Fruit fly (Drosophila melanogaster) whole organism, embryonic: ENCODE data around the gene alphaTub84B.

Source experiments
- Atf3 ChIP-seq: fragments of 200-800 bp; sonication (Bioruptor generic); optimal IDR thresholded peaks from 3 replicates; lab custom pipeline; 2016; ENCODE audit warnings: missing biosample characterization, missing genetic modification characterization
- Atf6 ChIP-seq: fragments of 200-800 bp; sonication (Bioruptor generic); IDR thresholded peaks from 2 replicates; pipeline ENCODE4 v1.3.6; 2022; ENCODE audit warnings: missing biosample characterization, missing genetic modification characterization
- Bgb ChIP-seq: fragments of 200-800 bp; sonication (Bioruptor generic); IDR thresholded peaks from 2 replicates; pipeline ENCODE4 v1.3.6; 2022; ENCODE audit warnings: missing biosample characterization, missing genetic modification characterization; ENCODE audit not compliant: partially characterized antibody
- C15 ChIP-seq: fragments of 200-800 bp; sonication (Bioruptor generic); IDR thresholded peaks from 3 replicates; pipeline ENCODE4 v1.3.6; 2022; ENCODE audit warnings: missing biosample characterization, missing genetic modification characterization
- CG11085 ChIP-seq: fragments of 200-800 bp; sonication (Bioruptor generic); IDR thresholded peaks from 2 replicates; pipeline ENCODE4 v1.3.6; 2022; ENCODE audit warnings: missing biosample characterization, missing genetic modification characterization
- CG11456 ChIP-seq: fragments of 200-800 bp; sonication (Bioruptor generic); IDR thresholded peaks from 3 replicates; pipeline ENCODE4 v1.3.6; 2022; ENCODE audit warnings: missing biosample characterization, missing genetic modification characterization
- CG12769 ChIP-seq: fragments of 200-800 bp; sonication (Bioruptor generic); optimal IDR thresholded peaks from 2 replicates; lab custom pipeline; 2019; ENCODE audit warnings: missing biosample characterization, mild to moderate bottlenecking, missing genetic modification characterization, moderate library complexity
- CG13424 ChIP-seq: fragments of 200-800 bp; sonication (Bioruptor generic); optimal IDR thresholded peaks from 2 replicates; lab custom pipeline; 2019; ENCODE audit warnings: missing biosample characterization, mild to moderate bottlenecking, missing genetic modification characterization, moderate library complexity
- CG14014 ChIP-seq: fragments of 200-800 bp; sonication (Bioruptor generic); IDR thresholded peaks from 2 replicates; pipeline ENCODE4 v1.3.6; 2022; ENCODE audit warnings: missing biosample characterization, missing genetic modification characterization
- CG16779 ChIP-seq: fragments of 200-800 bp; sonication (Bioruptor generic); IDR thresholded peaks from 2 replicates; pipeline ENCODE4 v1.3.6; 2022; ENCODE audit warnings: missing biosample characterization, missing genetic modification characterization
- CG17186 ChIP-seq: fragments of 200-800 bp; sonication (Bioruptor generic); optimal IDR thresholded peaks from 3 replicates; lab custom pipeline; 2017; ENCODE audit warnings: missing biosample characterization, missing genetic modification reagents, missing genetic modification characterization
- CG18011 ChIP-seq: fragments of 200-800 bp; sonication (Bioruptor generic); optimal IDR thresholded peaks from 2 replicates; lab custom pipeline; 2017; ENCODE audit warnings: missing biosample characterization, missing genetic modification characterization, mild to moderate bottlenecking, moderate library complexity, missing genotype
- CG2120 ChIP-seq: fragments of 200-800 bp; sonication (Bioruptor generic); optimal IDR thresholded peaks from 3 replicates; lab custom pipeline; 2016; ENCODE audit warnings: missing biosample characterization, missing genetic modification characterization
- CG3163 ChIP-seq: fragments of 200-800 bp; sonication (Bioruptor generic); optimal IDR thresholded peaks from 3 replicates; lab custom pipeline; 2016; ENCODE audit warnings: missing biosample characterization, missing genetic modification characterization
- CG33557 ChIP-seq: fragments of 200-800 bp; sonication (Bioruptor generic); optimal IDR thresholded peaks from 2 replicates; lab custom pipeline; 2019; ENCODE audit warnings: missing biosample characterization, mild to moderate bottlenecking, missing genetic modification characterization, moderate library complexity
- CG34224 ChIP-seq: fragments of 200-800 bp; sonication (Bioruptor generic); IDR thresholded peaks from 3 replicates; pipeline ENCODE4 v1.3.6; 2022; ENCODE audit warnings: missing biosample characterization, missing genetic modification characterization; ENCODE audit not compliant: partially characterized antibody
- CG3726 ChIP-seq: fragments of 200-800 bp; sonication (Bioruptor generic); IDR thresholded peaks from 3 replicates; pipeline ENCODE4, ENCODE4 v1.3.6; 2022; ENCODE audit warnings: missing biosample characterization, missing genetic modification characterization
- CG3838 ChIP-seq: fragments of 200-800 bp; sonication (Bioruptor generic); optimal IDR thresholded peaks from 3 replicates; lab custom pipeline; 2016; ENCODE audit warnings: missing biosample characterization, missing genetic modification characterization
- CG4404 ChIP-seq: fragments of 200-800 bp; sonication (Bioruptor generic); IDR thresholded peaks from 2 replicates; pipeline ENCODE4 v1.3.6; 2022; ENCODE audit warnings: missing biosample characterization, missing genetic modification characterization
- CG6689 ChIP-seq: fragments of 200-800 bp; sonication (Bioruptor generic); IDR thresholded peaks from 2 replicates; pipeline ENCODE4 v1.3.6; 2022; ENCODE audit warnings: missing biosample characterization, missing genetic modification characterization
- CG8290 ChIP-seq, 3 experiments: fragments of 200-800 bp; sonication (Bioruptor generic); optimal IDR thresholded peaks; 2 replicates each; lab custom pipeline; 2016 to 2019; ENCODE audit warnings: missing biosample characterization in 3 of 3, missing genetic modification characterization in 3 of 3, mild to moderate bottlenecking in 2 of 3, moderate library complexity in 1 of 3
- CG9932 ChIP-seq: fragments of 200-800 bp; sonication (Bioruptor generic); IDR thresholded peaks from 2 replicates; pipeline ENCODE4 v1.3.6; 2022; ENCODE audit warnings: missing biosample characterization, missing genetic modification characterization
- Chrac-16 ChIP-seq: fragments of 200-800 bp; sonication (Bioruptor generic); optimal IDR thresholded peaks from 3 replicates; lab custom pipeline; 2016; ENCODE audit warnings: missing biosample characterization, missing genetic modification characterization
- CrebB ChIP-seq: fragments of 200-800 bp; sonication (Bioruptor generic); optimal IDR thresholded peaks from 3 replicates; lab custom pipeline; 2018; ENCODE audit warnings: missing biosample characterization, mild to moderate bottlenecking, missing genetic modification characterization
- D ChIP-seq, 2 experiments: fragments of 200-800 bp in 1 of 2; fragments of >200 bp in 1 of 2; sonication (Bioruptor generic) in 1 of 2; optimal IDR thresholded peaks; 2 replicates in 1 of 2; 3 replicates in 1 of 2; lab custom pipeline; 2017; ENCODE audit warnings: mild to moderate bottlenecking in 1 of 2, missing biosample characterization in 1 of 2, missing genetic modification characterization in 1 of 2, missing genetic modification reagents in 1 of 2
- D19A ChIP-seq: fragments of 200-800 bp; optimal IDR thresholded peaks from 3 replicates; lab custom pipeline; 2019; ENCODE audit warnings: missing biosample characterization, mild to moderate bottlenecking, missing genetic modification characterization, moderate library complexity
- Fer3 ChIP-seq: fragments of 200-800 bp; sonication (Bioruptor generic); optimal IDR thresholded peaks from 2 replicates; lab custom pipeline; 2018; ENCODE audit warnings: missing biosample characterization, mild to moderate bottlenecking, missing genetic modification characterization, moderate library complexity
- HLHmδ ChIP-seq: fragments of 200-800 bp; sonication (Bioruptor generic); optimal IDR thresholded peaks from 2 replicates; lab custom pipeline; 2018; ENCODE audit warnings: missing biosample characterization, mild to moderate bottlenecking, missing genetic modification characterization, moderate library complexity
- Lhr ChIP-seq: fragments of 200-800 bp; sonication (Bioruptor generic); optimal IDR thresholded peaks from 3 replicates; lab custom pipeline; 2017; ENCODE audit warnings: mild to moderate bottlenecking, missing biosample characterization, missing genetic modification reagents, missing genetic modification characterization
- Scr ChIP-seq: fragments of 200-800 bp; sonication (Bioruptor generic); IDR thresholded peaks from 2 replicates; pipeline ENCODE4 v1.3.6; 2022; ENCODE audit warnings: missing biosample characterization, missing genetic modification characterization; ENCODE audit not compliant: partially characterized antibody
- Stat92E ChIP-seq, 3 experiments: fragments of >200 bp in 2 of 3; fragments of 200-800 bp in 1 of 3; sonication (Bioruptor generic) in 1 of 3; optimal IDR thresholded peaks; 2 replicates each; lab custom pipeline; 2017 to 2019; ENCODE audit warnings: missing biosample characterization in 3 of 3, missing genetic modification characterization in 3 of 3, mild to moderate bottlenecking in 1 of 3, moderate library complexity in 1 of 3
- bcd ChIP-seq: fragments of 200-800 bp; sonication (Bioruptor generic); optimal IDR thresholded peaks from 2 replicates; lab custom pipeline; 2017; ENCODE audit warnings: missing biosample characterization, mild to moderate bottlenecking, missing genetic modification characterization
- cg ChIP-seq: fragments of 200-800 bp; sonication (Bioruptor generic); optimal IDR thresholded peaks from 3 replicates; lab custom pipeline; 2019; ENCODE audit warnings: missing biosample characterization, mild to moderate bottlenecking, missing genetic modification characterization, moderate library complexity
- da ChIP-seq: fragments of 200-800 bp; sonication (Bioruptor generic); optimal IDR thresholded peaks from 2 replicates; lab custom pipeline; 2016; ENCODE audit warnings: missing biosample characterization, missing genetic modification characterization
- dan ChIP-seq: fragments of 200-800 bp; sonication (Bioruptor generic); IDR thresholded peaks from 2 replicates; pipeline ENCODE4 v1.3.6; 2022; ENCODE audit warnings: missing biosample characterization, missing genetic modification characterization
- fru ChIP-seq: fragments of >200 bp; optimal IDR thresholded peaks from 2 replicates; lab custom pipeline; 2017
- grn ChIP-seq: fragments of 200-800 bp; sonication (Bioruptor generic); optimal IDR thresholded peaks from 3 replicates; lab custom pipeline; 2017; ENCODE audit warnings: missing biosample characterization, missing genetic modification characterization
- ind ChIP-seq: fragments of 200-800 bp; sonication (Bioruptor generic); optimal IDR thresholded peaks from 3 replicates; lab custom pipeline; 2016; ENCODE audit warnings: missing biosample characterization, missing genetic modification characterization
- insv ChIP-seq, 2 experiments: fragments of 200-800 bp; sonication (Bioruptor generic); optimal IDR thresholded peaks; 3 replicates each; lab custom pipeline; 2016 to 2018; ENCODE audit warnings: missing biosample characterization in 2 of 2, missing genetic modification characterization in 2 of 2
- jigr1 ChIP-seq: fragments of 200-800 bp; sonication (Bioruptor generic); IDR thresholded peaks from 3 replicates; pipeline ENCODE4 v1.3.6; 2022; ENCODE audit warnings: missing biosample characterization, missing genetic modification characterization
- mam ChIP-seq: fragments of 200-800 bp; sonication (Bioruptor generic); optimal IDR thresholded peaks from 3 replicates; lab custom pipeline; 2016; ENCODE audit warnings: missing biosample characterization, missing genetic modification characterization
- oc ChIP-seq: fragments of 200-800 bp; sonication (Bioruptor generic); optimal IDR thresholded peaks from 2 replicates; lab custom pipeline; 2018; ENCODE audit warnings: missing biosample characterization, mild to moderate bottlenecking, missing genetic modification characterization, moderate library complexity
- otp ChIP-seq: fragments of 200-800 bp; sonication (Bioruptor generic); IDR thresholded peaks from 3 replicates; pipeline ENCODE4, ENCODE4 v1.3.6; 2022; ENCODE audit warnings: missing biosample characterization, missing genetic modification characterization
- prd ChIP-seq, 3 experiments: fragments of >200 bp in 2 of 3; fragments of 200-800 bp in 1 of 3; sonication (Bioruptor generic) in 1 of 3; optimal IDR thresholded peaks in 2 of 3; IDR thresholded peaks in 1 of 3; 2 replicates in 2 of 3; 3 replicates in 1 of 3; pipeline versions ENCODE4 v1.3.6 to Lab custom; 2017 to 2022; ENCODE audit warnings: missing biosample characterization in 1 of 3, missing genetic modification characterization in 1 of 3
- ranshi ChIP-seq: fragments of 200-800 bp; sonication (Bioruptor generic); IDR thresholded peaks from 2 replicates; pipeline ENCODE4 v1.3.6; 2022; ENCODE audit warnings: missing biosample characterization, missing genetic modification characterization
- stwl ChIP-seq: fragments of 200-800 bp; sonication (Bioruptor generic); optimal IDR thresholded peaks from 3 replicates; lab custom pipeline; 2018; ENCODE audit warnings: missing biosample characterization, mild to moderate bottlenecking, missing genetic modification characterization, moderate library complexity
- ttk ChIP-seq: fragments of 200-800 bp; sonication (Bioruptor generic); IDR thresholded peaks from 2 replicates; pipeline ENCODE4 v2.1.2; 2022; ENCODE audit warnings: missing biosample characterization, missing genetic modification characterization
- tup ChIP-seq: fragments of 200-800 bp; sonication (Bioruptor generic); optimal IDR thresholded peaks from 2 replicates; lab custom pipeline; 2016; ENCODE audit warnings: missing biosample characterization, mild to moderate bottlenecking, missing genetic modification characterization, moderate library complexity
- vfl ChIP-seq: fragments of 200-800 bp; sonication (Bioruptor generic); optimal IDR thresholded peaks from 2 replicates; lab custom pipeline; 2016; ENCODE audit warnings: missing biosample characterization, missing genetic modification characterization

Gene alphaTub84B

dm6 chr3R:7067092-7067491, 19.3 kb upstream of the alphaTub84B start, which contains the start of the genes CG1105 and CG1965 (continued):
- TF ChIP-seq CG9932 (GFP tag; lab: Robert Waterston, UW) (peak; percentile 98), bcd (peak; percentile 93), stwl (peak; percentile 82), CG11085 (GFP tag; lab: Robert Waterston, UW) (peak; percentile 91), CrebB (tag; lab: Kevin White, UChicago) (peak; percentile 86), ttk (peak; percentile 91), CG11456 (GFP tag; lab: Robert Waterston, UW) (peak; percentile 93), CG3163 (peak; percentile 76), D19A (tag; lab: Kevin White, UChicago) (peak; percentile 73), oc (tag; lab: Kevin White, UChicago) (no peak), CG3838 (peak; percentile 92), mam (peak; percentile 97), fru (lab: Kevin White, UChicago) (no peak), Bgb (GFP tag; lab: Robert Waterston, UW) (peak; percentile 97), CG2120 (peak; percentile 98), prd (optimal IDR thresholded peaks at IDR 0.05; lab: Kevin White, UChicago) (no peak), prd (GFP tag; IDR thresholded peaks at IDR 0.05; lab: Robert Waterston, UW) (peak; percentile 97), dan (peak; percentile 90), Atf3 (GFP tag; lab: Kevin White, UChicago) (peak; percentile 88), da (GFP tag; lab: Kevin White, UChicago) (peak; percentile 84), CG13424 (tag; lab: Kevin White, UChicago) (peak; percentile 94), C15 (GFP tag; lab: Robert Waterston, UW) (peak; percentile 80), CG8290 (GFP tag; optimal IDR thresholded peaks at IDR 0.05; lab: Kevin White, UChicago) (peak; percentile 91), CG8290 (tag; optimal IDR thresholded peaks at IDR 0.05; lab: Kevin White, UChicago) (peak; percentile 83), jigr1 (GFP tag; lab: Robert Waterston, UW) (peak; percentile 82; the same call in 2 of the 3 replicates), CG4404 (GFP tag; lab: Robert Waterston, UW) (peak; percentile 97), Stat92E (GFP tag; optimal IDR thresholded peaks at IDR 0.05; lab: Kevin White, UChicago) (peak in 1 of 3 experiments; percentile 83), CG17186 (peak; percentile 84), grn (GFP tag; lab: Kevin White, UChicago) (peak; percentile 62), otp (GFP tag; lab: Robert Waterston, UW) (peak; percentile 83), CG3726 (GFP tag; lab: Robert Waterston, UW) (peak; percentile 86; the same call in 2 of the 3 replicates), CG16779 (GFP tag; lab: Robert Waterston, UW) (peak; percentile 72), tup (GFP tag; lab: Kevin White, UChicago) (peak; percentile 86), Scr (peak; percentile 99), CG12769 (tag; lab: Kevin White, UChicago) (peak; percentile 91), ind (peak; percentile 97), cg (GFP tag; lab: Kevin White, UChicago) (no peak), Atf6 (GFP tag; lab: Robert Waterston, UW) (peak; percentile 90), CG6689 (peak; percentile 93), Fer3 (peak; percentile 91), vfl (GFP tag; lab: Kevin White, UChicago) (peak; percentile 96), D (optimal IDR thresholded peaks at IDR 0.05; lab: Kevin White, UChicago) (no peak), D (GFP tag; optimal IDR thresholded peaks at IDR 0.05; lab: Kevin White, UChicago) (peak; percentile 85), insv (GFP tag; optimal IDR thresholded peaks at IDR 0.05; lab: Kevin White, UChicago) (peak in 1 of 2 experiments; percentile 57), Lhr (peak; percentile 93), ranshi (GFP tag; lab: Robert Waterston, UW) (peak; percentile 95), CG34224 (GFP tag; lab: Robert Waterston, UW) (peak; percentile 99), CG14014 (GFP tag; lab: Robert Waterston, UW) (peak; percentile 92), Chrac-16 (GFP tag; lab: Kevin White, UChicago) (peak; percentile 97), CG18011 (GFP tag; lab: Kevin White, UChicago) (peak; percentile 84), HLHmδ (GFP tag; lab: Kevin White, UChicago) (no peak), CG33557 (GFP tag; lab: Kevin White, UChicago) (peak; percentile 86)
